Fruit fly (Drosophila melanogaster): ENCODE results near the gene TwdlG.

Gene TwdlG

DNA sequence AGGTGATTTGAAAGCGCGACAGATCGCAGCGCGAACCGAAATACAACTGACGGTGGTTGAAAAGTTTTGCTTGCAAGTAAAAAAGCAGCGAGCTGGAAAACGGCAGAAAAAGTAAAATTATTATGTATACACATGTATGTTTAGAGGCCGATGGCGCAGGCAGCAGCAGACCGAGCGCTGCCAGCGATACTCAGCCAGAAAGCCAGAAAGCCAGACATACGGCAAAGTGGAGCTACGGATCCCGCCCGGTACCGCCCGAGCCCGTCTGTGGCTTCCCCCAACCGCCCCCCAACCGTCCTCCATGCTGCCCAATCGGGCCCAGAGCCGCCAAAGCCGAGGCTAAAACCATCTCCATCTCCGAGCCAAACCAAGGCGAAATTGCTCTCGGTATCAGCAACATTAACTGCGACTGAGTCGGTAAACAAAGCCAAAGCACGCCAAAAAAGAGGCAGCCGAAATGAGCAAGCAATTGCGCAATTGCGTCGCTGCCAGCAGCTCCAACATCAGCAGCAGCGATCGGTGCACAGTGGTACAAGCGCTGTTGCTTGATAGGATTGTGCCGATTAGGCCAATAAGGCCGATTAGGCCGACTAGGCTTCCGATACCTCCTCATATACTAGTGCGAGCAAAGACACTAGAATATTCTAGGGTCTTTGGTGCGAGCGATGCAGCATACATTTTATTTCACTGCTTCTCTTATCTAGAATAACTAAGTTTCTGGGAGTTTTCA lies 35.7 kb downstream of the TwdlG start, which contains the start of gene CG14636 (continued):
- TF ChIP-seq CG13123 (GFP tag; optimal IDR thresholded peaks at IDR 0.05) (no peak), CG3407 (GFP tag; optimal IDR thresholded peaks at IDR 0.05) (peak; percentile 2), CG14441 (GFP tag; IDR thresholded peaks at IDR 0.05) (peak; percentile 90), CG14860 (GFP tag; IDR thresholded peaks at IDR 0.05; ENCODE audit: partially characterized antibody) (no peak), CG1647 (GFP tag; optimal IDR thresholded peaks at IDR 0.05) (peak; percentile 33), Poxn (GFP tag; IDR thresholded peaks at IDR 0.05) (0 out of 2 replicates have a peak, but pooled peaks have one; percentile 16), CG18476 (GFP tag; optimal IDR thresholded peaks at IDR 0.05) (no peak), Jarid2 (GFP tag; optimal IDR thresholded peaks at IDR 0.05) (peak; percentile 30), ATbp (GFP tag; optimal IDR thresholded peaks at IDR 0.05) (peak; percentile 50), CG30431 (GFP tag; optimal IDR thresholded peaks at IDR 0.05) (peak; percentile 20), salm (tag; optimal IDR thresholded peaks at IDR 0.05) (peak; percentile 18), CG11560 (tag; IDR thresholded peaks at IDR 0.05) (peak; percentile 69; the same call in 2 of the 3 replicates), eve (GFP tag; optimal IDR thresholded peaks at IDR 0.05) (no peak), CG12769 (tag; optimal IDR thresholded peaks at IDR 0.05) (peak; percentile 71), CG12071 (GFP tag; optimal IDR thresholded peaks at IDR 0.05) (peak; percentile 37), CG8478 (optimal IDR thresholded peaks at IDR 0.05) (no peak), BtbVII (GFP tag; optimal IDR thresholded peaks at IDR 0.05) (peak; percentile 72), Abd-B (GFP tag; optimal IDR thresholded peaks at IDR 0.05) (peak; percentile 57), Meics (GFP tag; optimal IDR thresholded peaks at IDR 0.05) (peak; percentile 77), nerfin-2 (GFP tag; IDR thresholded peaks at IDR 0.05; ENCODE audit: partially characterized antibody) (0 out of 2 replicates have a peak, but pooled peaks have one; percentile 32), CG10543 (GFP tag; optimal IDR thresholded peaks at IDR 0.05) (peak; percentile 92), en (GFP tag; optimal IDR thresholded peaks at IDR 0.05) (peak; percentile 5), kni (GFP tag; optimal IDR thresholded peaks at IDR 0.05) (no peak), sug (tag; optimal IDR thresholded peaks at IDR 0.05) (peak; percentile 72), CG2116 (GFP tag; optimal IDR thresholded peaks at IDR 0.05) (peak; percentile 25), crc (GFP tag; optimal IDR thresholded peaks at IDR 0.05) (peak; percentile 46), CG1602 (GFP tag; optimal IDR thresholded peaks at IDR 0.05) (peak; percentile 46), GATAe (GFP tag; conservative IDR thresholded peaks at IDR 0.05) (peak; percentile 48; the same call in 1 of the 2 replicates), usp (GFP tag; optimal IDR thresholded peaks at IDR 0.05) (no peak), CG2678 (tag; optimal IDR thresholded peaks at IDR 0.05) (peak; percentile 78), chif (GFP tag; optimal IDR thresholded peaks at IDR 0.05) (peak; percentile 34 to 67), CG32772 (GFP tag; IDR thresholded peaks at IDR 0.05) (peak; percentile 71), prd (optimal IDR thresholded peaks at IDR 0.05) (no peak), prd (GFP tag; IDR thresholded peaks at IDR 0.05) (peak; percentile 79), CG14050 (GFP tag; IDR thresholded peaks at IDR 0.05) (peak; percentile 52; the same call in 2 of the 3 replicates), NFAT (GFP tag; IDR thresholded peaks at IDR 0.05) (peak; percentile 67), croc (GFP tag; conservative IDR thresholded peaks at IDR 0.05) (no peak), bcd (GFP tag; optimal IDR thresholded peaks at IDR 0.05) (peak; percentile 71), CG6683 (GFP tag; optimal IDR thresholded peaks at IDR 0.05) (peak; percentile 48), crol (GFP tag; IDR thresholded peaks at IDR 0.05) (peak; percentile 85), CG12104 (GFP tag; optimal IDR thresholded peaks at IDR 0.05) (peak; percentile 22), Xbp1 (GFP tag; optimal IDR thresholded peaks at IDR 0.05) (peak; percentile 66), CG11247 (GFP tag; IDR thresholded peaks at IDR 0.05) (peak; percentile 61), CG16863 (GFP tag; optimal IDR thresholded peaks at IDR 0.05) (peak; percentile 64), CG17186 (GFP tag; optimal IDR thresholded peaks at IDR 0.05) (no peak), CG7786 (GFP tag; optimal IDR thresholded peaks at IDR 0.05) (peak; percentile 66), YL-1 (GFP tag; optimal IDR thresholded peaks at IDR 0.05) (no peak), D (optimal IDR thresholded peaks at IDR 0.05) (no peak), D (GFP tag; optimal IDR thresholded peaks at IDR 0.05) (no peak), da (GFP tag; optimal IDR thresholded peaks at IDR 0.05) (no peak)

Data from whole organism, embryonic.